Fruit fly (Drosophila melanogaster) S2 (cell line): ENCODE measurements around the gene und.

Experiments used
- CG8478 ChIP-seq: fragments of >200 bp; optimal IDR thresholded peaks from 2 replicates; lab custom pipeline; 2018
- CTCF ChIP-seq, 2 experiments: fragments of >200 bp; optimal IDR thresholded peaks; 2 replicates each; lab custom pipeline; 2018

dm6 chr2L:9729618-9730284, 33.4 kb upstream of the und start, which contains the start of gene CG13116:
- TF ChIP-seq CTCF (optimal IDR thresholded peaks at IDR 0.05; lab: Kevin White, UChicago), result no peak
- TF ChIP-seq CG8478 (lab: Kevin White, UChicago), result no peak
